Fruit fly (Drosophila melanogaster) Kc167 (cell line): ENCODE data around the gene RfC4.

Experiments
- Myc ChIP-seq: fragments of >200 bp; optimal IDR thresholded peaks from 2 replicates; lab custom pipeline; 2017; ENCODE audit warnings: missing external identifiers
- Sin3A ChIP-seq: fragments of >200 bp; optimal IDR thresholded peaks from 2 replicates; lab custom pipeline; 2018; ENCODE audit warnings: missing external identifiers
- h ChIP-seq: fragments of >200 bp; optimal IDR thresholded peaks from 3 replicates; lab custom pipeline; 2018; ENCODE audit warnings: missing external identifiers
- insv ChIP-seq: fragments of >200 bp; optimal IDR thresholded peaks from 3 replicates; lab custom pipeline; 2018; ENCODE audit warnings: missing external identifiers
- psq ChIP-seq: fragments of >200 bp; optimal IDR thresholded peaks from 2 replicates; lab custom pipeline; 2017; ENCODE audit warnings: missing external identifiers
- ttk ChIP-seq: sonication (Bioruptor generic); optimal IDR thresholded peaks from 2 replicates; lab custom pipeline; 2017; ENCODE audit warnings: missing external identifiers

- TF ChIP-seq Sin3A (lab: Kevin White, UChicago) = no peak
- no peak for TF ChIP-seq h (lab: Kevin White, UChicago)
- TF ChIP-seq ttk (lab: Kevin White, UChicago) = no peak
- no peak for TF ChIP-seq psq (lab: Kevin White, UChicago)
- TF ChIP-seq insv = no peak
- TF ChIP-seq Myc = no peak
These were observed 16.0 kb downstream of the RfC4 start for dm6 chr3L:4119636-4120357.
